Worm (Caenorhabditis elegans): ENCODE results near the gene C48A7.16.

ce11 chrIV:7389719-7390118 lies 15.6 kb upstream of the C48A7.16 start:
- TF ChIP-seq unc-62 (GFP tag; optimal IDR thresholded peaks at IDR 0.05): no peak
- TF ChIP-seq lin-15B (tag; optimal IDR thresholded peaks at IDR 0.05): no peak
- TF ChIP-seq pha-4 (tag; optimal IDR thresholded peaks at IDR 0.05): no peak
- TF ChIP-seq nhr-12 (tag; optimal IDR thresholded peaks at IDR 0.05): no peak
- TF ChIP-seq elt-3 (tag; optimal IDR thresholded peaks at IDR 0.05): no peak
- no peak for TF ChIP-seq nhr-11 (tag; optimal IDR thresholded peaks at IDR 0.05)
- TF ChIP-seq aly-2 (tag; optimal IDR thresholded peaks at IDR 0.05): no peak
- no peak for TF ChIP-seq zag-1 (tag; optimal IDR thresholded peaks at IDR 0.05)
- no peak for TF ChIP-seq nhr-25 (tag; optimal IDR thresholded peaks at IDR 0.05)
- TF ChIP-seq nhr-77 (tag; optimal IDR thresholded peaks at IDR 0.05): no peak
- no peak for TF ChIP-seq snpc-4 (tag; optimal IDR thresholded peaks at IDR 0.05)

Data from whole organism, L3 larva.